Worm (Caenorhabditis elegans) whole organism, L1 larva: ENCODE data around the gene abu-14.
A peak's percentile ranks its signal among the peaks of the same experiment; 100 is the strongest.

ENCODE experiments used
- C04F5.9 ChIP-seq: sonication (generic microtip); optimal IDR thresholded peaks from 2 replicates; lab custom pipeline; 2016; ENCODE audit warnings: missing genetic modification characterization, missing compliant biosample characterization
- F16B12.6 ChIP-seq: fragments of 150-350 bp; optimal IDR thresholded peaks from 2 replicates; lab custom pipeline; 2014; ENCODE audit warnings: missing biosample characterization, missing genetic modification characterization
- Y116A8C.19 ChIP-seq: sonication (generic microtip); optimal IDR thresholded peaks from 2 replicates; lab custom pipeline; 2016; ENCODE audit warnings: missing compliant biosample characterization, missing genetic modification characterization, borderline replicate concordance
- aha-1 ChIP-seq: fragments of 150-350 bp; optimal IDR thresholded peaks from 2 replicates; lab custom pipeline; 2014; ENCODE audit warnings: missing biosample characterization, missing genetic modification characterization
- blmp-1 ChIP-seq: fragments of 150-350 bp; optimal IDR thresholded peaks from 2 replicates; lab custom pipeline; 2014; ENCODE audit warnings: missing biosample characterization, missing genetic modification characterization
- ceh-63 ChIP-seq: fragments of 200-800 bp; sonication (Bioruptor generic); optimal IDR thresholded peaks from 2 replicates; lab custom pipeline; 2018; ENCODE audit warnings: mild to moderate bottlenecking, missing genetic modification characterization, missing compliant biosample characterization
- ceh-8 ChIP-seq: fragments of 200-800 bp; sonication (Bioruptor generic); optimal IDR thresholded peaks from 2 replicates; lab custom pipeline; 2018; ENCODE audit warnings: mild to moderate bottlenecking, missing genetic modification characterization, moderate library complexity, missing compliant biosample characterization
- ceh-82 ChIP-seq, 3 experiments: fragments of 150-350 bp in 1 of 3; sonication (generic microtip) in 2 of 3; optimal IDR thresholded peaks; 2 replicates each; lab custom pipeline; 2014 to 2017; ENCODE audit warnings: missing biosample characterization in 3 of 3, missing genetic modification characterization in 3 of 3
- ceh-90 ChIP-seq: sonication (generic microtip); optimal IDR thresholded peaks from 2 replicates; lab custom pipeline; 2016; ENCODE audit warnings: missing genetic modification characterization, missing compliant biosample characterization
- ces-1 ChIP-seq: fragments of 150-350 bp; optimal IDR thresholded peaks from 2 replicates; lab custom pipeline; 2014; ENCODE audit warnings: missing biosample characterization, missing genetic modification reagents, missing genetic modification characterization
- dsc-1 ChIP-seq: sonication (generic microtip); optimal IDR thresholded peaks from 2 replicates; lab custom pipeline; 2016; ENCODE audit warnings: mild to moderate bottlenecking, missing genetic modification characterization, missing compliant biosample characterization
- efl-1 ChIP-seq, 4 experiments: fragments of 150-350 bp; optimal IDR thresholded peaks in 3 of 4; peaks in 1 of 4; 1 replicate in 1 of 4; 2 replicates in 3 of 4; lab custom pipeline; 2014; ENCODE audit warnings: missing biosample characterization in 2 of 4, missing genetic modification characterization in 2 of 4, missing genetic modification reagents in 2 of 4
- egl-13 ChIP-seq: sonication (generic microtip); optimal IDR thresholded peaks from 2 replicates; lab custom pipeline; 2016; ENCODE audit warnings: missing genotype, missing genetic modification reagents, missing genetic modification characterization, missing compliant biosample characterization
- elt-2 ChIP-seq: sonication (generic microtip); optimal IDR thresholded peaks from 2 replicates; lab custom pipeline; 2016; ENCODE audit warnings: missing genetic modification characterization, mild to moderate bottlenecking, inconsistent platforms, missing compliant biosample characterization, missing genetic modification reagents
- elt-3 ChIP-seq, 6 experiments: fragments of 150-350 bp in 1 of 6; sonication (generic microtip); optimal IDR thresholded peaks; 2 replicates each; lab custom pipeline; 2017 to 2018; ENCODE audit warnings: missing biosample characterization in 6 of 6, missing genetic modification characterization in 6 of 6, inconsistent platforms in 1 of 6
- ets-5 ChIP-seq: fragments of 200-800 bp; sonication (Bioruptor generic); IDR thresholded peaks from 2 replicates; pipeline ENCODE4 v1.3.6; 2022; ENCODE audit warnings: missing genetic modification characterization, missing compliant biosample characterization
- fkh-10 ChIP-seq: sonication (generic microtip); optimal IDR thresholded peaks from 2 replicates; lab custom pipeline; 2017; ENCODE audit warnings: missing biosample characterization, missing genetic modification reagents, missing genetic modification characterization
- fkh-8 ChIP-seq: sonication (generic microtip); optimal IDR thresholded peaks from 2 replicates; lab custom pipeline; 2016; ENCODE audit warnings: mild to moderate bottlenecking, missing genetic modification characterization, missing compliant biosample characterization
- grh-1 ChIP-seq: fragments of 200-800 bp; sonication (Bioruptor generic); IDR thresholded peaks from 2 replicates; pipeline ENCODE4 v1.3.6; 2022; ENCODE audit warnings: missing genetic modification reagents, missing genetic modification characterization, missing compliant biosample characterization
- hlh-17 ChIP-seq: fragments of 200-800 bp; sonication (Bioruptor generic); optimal IDR thresholded peaks from 2 replicates; lab custom pipeline; 2018; ENCODE audit warnings: missing genetic modification characterization, mild to moderate bottlenecking, missing compliant biosample characterization, moderate library complexity, borderline replicate concordance
- hlh-4 ChIP-seq: sonication (generic microtip); optimal IDR thresholded peaks from 2 replicates; lab custom pipeline; 2016; ENCODE audit warnings: mild to moderate bottlenecking, missing genetic modification characterization, missing compliant biosample characterization
- hpl-2 ChIP-seq: fragments of 150-350 bp; optimal IDR thresholded peaks from 2 replicates; lab custom pipeline; 2014; ENCODE audit warnings: missing biosample characterization, missing genetic modification reagents, missing genetic modification characterization
- lin-15B ChIP-seq: fragments of 150-350 bp; sonication (generic microtip); optimal IDR thresholded peaks from 3 replicates; lab custom pipeline; 2014; ENCODE audit warnings: missing biosample characterization, missing genetic modification characterization
- mab-9 ChIP-seq: fragments of 200-800 bp; sonication (Bioruptor generic); IDR thresholded peaks from 2 replicates; pipeline ENCODE4 v1.3.6; 2022; ENCODE audit warnings: missing genetic modification reagents, missing genetic modification characterization, missing compliant biosample characterization
- mdl-1 ChIP-seq, 2 experiments: fragments of 150-350 bp; optimal IDR thresholded peaks; 2 replicates each; lab custom pipeline; 2014 to 2017; ENCODE audit warnings: missing biosample characterization in 2 of 2, missing genetic modification characterization in 2 of 2, inconsistent platforms in 1 of 2
- mef-2 ChIP-seq: fragments of 150-350 bp; optimal IDR thresholded peaks from 2 replicates; lab custom pipeline; 2014; ENCODE audit warnings: missing biosample characterization, missing genetic modification characterization
- nhr-19 ChIP-seq: fragments of 200-800 bp; sonication (Bioruptor generic); conservative IDR thresholded peaks from 2 replicates; pipeline ENCODE4 v1.3.6; 2022; ENCODE audit warnings: missing genetic modification characterization, missing compliant biosample characterization
- nhr-28 ChIP-seq: fragments of 150-350 bp; optimal IDR thresholded peaks from 2 replicates; lab custom pipeline; 2014; ENCODE audit warnings: missing biosample characterization, missing genetic modification characterization
- nhr-47 ChIP-seq: sonication (generic microtip); optimal IDR thresholded peaks from 2 replicates; lab custom pipeline; 2016; ENCODE audit warnings: mild to moderate bottlenecking, missing genetic modification characterization, moderate library complexity, missing compliant biosample characterization
- nhr-76 ChIP-seq: sonication (generic microtip); optimal IDR thresholded peaks from 2 replicates; lab custom pipeline; 2017; ENCODE audit warnings: missing biosample characterization, missing genetic modification characterization
- nhr-77 ChIP-seq: fragments of 150-350 bp; optimal IDR thresholded peaks from 2 replicates; lab custom pipeline; 2014; ENCODE audit warnings: missing biosample characterization, missing genetic modification characterization
- nhr-84 ChIP-seq: sonication (generic microtip); optimal IDR thresholded peaks from 2 replicates; lab custom pipeline; 2017; ENCODE audit warnings: missing biosample characterization, missing genetic modification characterization
- pag-3 ChIP-seq: sonication (generic microtip); optimal IDR thresholded peaks from 2 replicates; lab custom pipeline; 2017; ENCODE audit warnings: missing genetic modification characterization, mild to moderate bottlenecking, missing compliant biosample characterization, antibody characterized with exemption, borderline replicate concordance; ENCODE audit not compliant: insufficient read depth
- pqm-1 ChIP-seq: sonication (generic microtip); optimal IDR thresholded peaks from 3 replicates; lab custom pipeline; 2017; ENCODE audit warnings: missing biosample characterization, missing genetic modification characterization
- rnt-1 ChIP-seq: sonication (generic microtip); optimal IDR thresholded peaks from 2 replicates; lab custom pipeline; 2016; ENCODE audit warnings: mild to moderate bottlenecking, missing genetic modification characterization, moderate library complexity, missing compliant biosample characterization
- skn-1 ChIP-seq: fragments of 150-350 bp; optimal IDR thresholded peaks from 2 replicates; lab custom pipeline; 2014; ENCODE audit warnings: missing biosample characterization, missing genetic modification characterization
- snu-23 ChIP-seq: sonication (generic microtip); optimal IDR thresholded peaks from 2 replicates; lab custom pipeline; 2016; ENCODE audit warnings: missing genetic modification characterization, missing compliant biosample characterization
- sptf-1 ChIP-seq: fragments of 150-350 bp; optimal IDR thresholded peaks from 2 replicates; lab custom pipeline; 2014; ENCODE audit warnings: missing biosample characterization, missing genetic modification characterization
- swsn-7 ChIP-seq: sonication (generic microtip); optimal IDR thresholded peaks from 2 replicates; lab custom pipeline; 2016; ENCODE audit warnings: missing genetic modification characterization, missing compliant biosample characterization
- tbx-2 ChIP-seq: sonication (generic microtip); optimal IDR thresholded peaks from 2 replicates; lab custom pipeline; 2016; ENCODE audit warnings: missing genetic modification characterization, missing compliant biosample characterization
- tlp-1 ChIP-seq: fragments of 150-350 bp; optimal IDR thresholded peaks from 2 replicates; lab custom pipeline; 2014; ENCODE audit warnings: missing biosample characterization, missing genetic modification characterization
- unc-30 ChIP-seq: sonication (generic microtip); optimal IDR thresholded peaks from 2 replicates; lab custom pipeline; 2017; ENCODE audit warnings: missing biosample characterization, missing genetic modification characterization
- unc-62 ChIP-seq: fragments of 150-350 bp; optimal IDR thresholded peaks from 2 replicates; lab custom pipeline; 2014; ENCODE audit warnings: missing biosample characterization, missing genetic modification reagents, missing genetic modification characterization
- unc-98 ChIP-seq: fragments of 200-800 bp; sonication (Bioruptor generic); IDR thresholded peaks from 2 replicates; pipeline ENCODE4 v1.3.6; 2022; ENCODE audit warnings: missing genetic modification characterization, missing compliant biosample characterization
- xbp-1 ChIP-seq: sonication (generic microtip); optimal IDR thresholded peaks from 2 replicates; lab custom pipeline; 2016; ENCODE audit warnings: missing genetic modification characterization, missing compliant biosample characterization
- zag-1 ChIP-seq: fragments of 150-350 bp; optimal IDR thresholded peaks from 2 replicates; lab custom pipeline; 2014; ENCODE audit warnings: missing biosample characterization, missing genetic modification characterization
- zip-4 ChIP-seq: fragments of 200-800 bp; sonication (Bioruptor generic); optimal IDR thresholded peaks from 2 replicates; lab custom pipeline; 2018; ENCODE audit warnings: mild to moderate bottlenecking, missing genetic modification characterization, moderate library complexity, missing compliant biosample characterization
- ztf-11 ChIP-seq, 2 experiments: sonication (generic microtip); optimal IDR thresholded peaks; 2 replicates each; lab custom pipeline; 2016 to 2017; ENCODE audit warnings: missing genetic modification characterization in 2 of 2, missing biosample characterization in 1 of 2, missing compliant biosample characterization in 1 of 2

abu-14 gene

DNA sequence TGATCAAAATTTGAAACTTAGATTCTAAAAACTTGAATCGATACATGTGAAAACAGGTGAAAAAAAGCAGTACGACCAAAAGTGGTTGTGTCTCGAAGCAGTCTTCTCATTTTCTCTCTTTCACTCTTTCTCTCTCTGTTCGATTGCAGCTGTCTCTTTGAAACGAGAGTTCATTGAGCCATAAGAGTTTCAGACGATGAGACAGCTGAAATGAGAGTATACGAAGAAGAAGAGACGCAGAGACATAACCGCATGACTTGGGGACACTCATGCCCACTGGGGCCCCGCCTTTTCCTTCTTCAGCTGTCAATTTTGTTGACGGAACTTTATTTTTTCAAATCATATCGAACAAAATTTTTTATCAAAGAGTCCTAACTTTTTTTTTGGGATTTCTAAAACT is 47.0 kb upstream of the abu-14 start (continued):
- TF ChIP-seq mef-2 (tag; lab: Kevin White, UChicago) = peak; percentile 66
- TF ChIP-seq aha-1 (tag; lab: Kevin White, UChicago) = no peak
- TF ChIP-seq lin-15B (tag; lab: Kevin White, UChicago) = peak; percentile 1
- peak; percentile 51 for TF ChIP-seq F16B12.6 (tag; lab: Kevin White, UChicago)
- peak; percentile 83 to 91 for TF ChIP-seq efl-1 (optimal IDR thresholded peaks at IDR 0.05; lab: Kevin White, UChicago)
- peak; percentile 63 to 96 for TF ChIP-seq efl-1 (GFP tag; optimal IDR thresholded peaks at IDR 0.05 in 1 of 2; lab: Kevin White, UChicago)
- TF ChIP-seq dsc-1 (tag; lab: Kevin White, UChicago) = peak; percentile 48
- TF ChIP-seq tlp-1 = no peak
- peak; percentile 55 for TF ChIP-seq egl-13 (tag; lab: Kevin White, UChicago)
- peak; percentile 80 for TF ChIP-seq grh-1 (GFP tag; lab: Robert Waterston, UW)
- TF ChIP-seq nhr-77 = peak; percentile 49
- TF ChIP-seq mdl-1 (tag; optimal IDR thresholded peaks at IDR 0.05; lab: Kevin White, UChicago) = peak; percentile 14 to 92
- TF ChIP-seq ceh-63 (GFP tag; lab: Kevin White, UChicago) = no peak
- peak; percentile 94 for TF ChIP-seq snu-23
- peak; percentile 89 for TF ChIP-seq fkh-8 (tag; lab: Kevin White, UChicago)
- peak; percentile 89 for TF ChIP-seq tbx-2 (tag; lab: Kevin White, UChicago)
- peak; percentile 2 for TF ChIP-seq fkh-10 (GFP tag; lab: Kevin White, UChicago)
- TF ChIP-seq xbp-1 = peak; percentile 80
- no peak for TF ChIP-seq pag-3 (tag; lab: Kevin White, UChicago)
- peak; percentile 92 for TF ChIP-seq rnt-1
- TF ChIP-seq pqm-1 = no peak
- peak; percentile 95 for TF ChIP-seq hlh-4 (tag; lab: Kevin White, UChicago)
- TF ChIP-seq nhr-28 (tag; lab: Kevin White, UChicago) = no peak
- TF ChIP-seq nhr-84 (tag; lab: Kevin White, UChicago) = no peak
- peak; percentile 86 for TF ChIP-seq nhr-19 (GFP tag; lab: Robert Waterston, UW)
- TF ChIP-seq blmp-1 = peak; percentile 71
- TF ChIP-seq unc-62 (GFP tag; lab: Kevin White, UChicago) = no peak
- no peak for TF ChIP-seq ceh-8 (GFP tag; lab: Kevin White, UChicago)
- TF ChIP-seq hpl-2 = peak; percentile 44
- no peak for TF ChIP-seq unc-98 (GFP tag; lab: Robert Waterston, UW)
- no peak for TF ChIP-seq zip-4 (GFP tag; lab: Kevin White, UChicago)
- TF ChIP-seq nhr-76 (tag; lab: Kevin White, UChicago) = no peak
- no peak for TF ChIP-seq ets-5 (GFP tag; lab: Robert Waterston, UW)
- no peak for TF ChIP-seq ces-1 (GFP tag; lab: Kevin White, UChicago)
- TF ChIP-seq unc-30 = no peak
- peak; percentile 53 for TF ChIP-seq elt-2 (tag; lab: Kevin White, UChicago)
- peak; percentile 16 for TF ChIP-seq C04F5.9
- no peak for TF ChIP-seq ceh-90
- TF ChIP-seq Y116A8C.19 (tag; lab: Kevin White, UChicago) = no peak
- no peak for TF ChIP-seq ztf-11 (tag; optimal IDR thresholded peaks at IDR 0.05; lab: Kevin White, UChicago)
- no peak for TF ChIP-seq hlh-17 (GFP tag; lab: Kevin White, UChicago)
- peak; percentile 56; the same call in 1 of the 2 replicates for TF ChIP-seq mab-9 (GFP tag; lab: Robert Waterston, UW)
- TF ChIP-seq nhr-47 (tag; lab: Kevin White, UChicago) = peak; percentile 89
- peak; percentile 67 for TF ChIP-seq skn-1 (tag; lab: Kevin White, UChicago)

DNA sequence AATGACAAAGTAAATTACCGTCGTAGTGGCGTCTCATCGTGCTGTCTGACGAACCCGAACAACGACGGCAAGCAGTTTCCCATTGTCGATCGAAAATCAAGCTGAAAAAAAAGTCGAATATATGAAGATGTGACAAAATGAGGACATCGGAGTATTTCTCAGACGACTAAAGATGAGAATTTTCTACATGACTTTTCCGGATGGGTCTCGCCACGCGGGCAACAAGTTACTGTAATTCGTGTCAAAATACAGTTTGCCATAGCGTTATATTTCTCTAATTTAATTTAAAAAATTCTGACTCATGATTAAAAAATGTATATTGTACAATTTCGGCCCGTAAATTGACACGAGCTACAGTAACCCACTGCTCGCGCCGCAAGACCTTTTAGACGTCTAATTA is 45.9 kb upstream of the abu-14 start, which contains the start of gene C01G6.4:
Gene C01G6.4, minus strand, starts transcription at position 101 of the 400 bp plus-strand sequence.
- TF ChIP-seq swsn-7 (tag; lab: Kevin White, UChicago) (no peak), grh-1 (GFP tag; lab: Robert Waterston, UW) (no peak), sptf-1 (tag; lab: Kevin White, UChicago) (no peak), efl-1 (optimal IDR thresholded peaks at IDR 0.05; lab: Kevin White, UChicago) (no peak), efl-1 (GFP tag; optimal IDR thresholded peaks at IDR 0.05 in 1 of 2; lab: Kevin White, UChicago) (no peak), ceh-82 (tag; optimal IDR thresholded peaks at IDR 0.05; lab: Kevin White, UChicago) (no peak), dsc-1 (tag; lab: Kevin White, UChicago) (no peak), hlh-17 (GFP tag; lab: Kevin White, UChicago) (no peak), zag-1 (no peak), elt-3 (tag; optimal IDR thresholded peaks at IDR 0.05; lab: Kevin White, UChicago) (no peak)
